Worm (Caenorhabditis elegans) whole organism, L4 larva: Measurements from ENCODE around the gene gldi-5.

Source experiments
- F10B5.3 ChIP-seq: sonication (generic microtip); optimal IDR thresholded peaks from 2 replicates; lab custom pipeline; 2016; ENCODE audit warnings: mild to moderate bottlenecking, missing genetic modification characterization, missing compliant biosample characterization
- F37D6.2 ChIP-seq: sonication (generic microtip); optimal IDR thresholded peaks from 2 replicates; lab custom pipeline; 2016; ENCODE audit warnings: mild to moderate bottlenecking, missing genetic modification characterization, missing compliant biosample characterization
- F44E2.7 ChIP-seq: fragments of 200-800 bp; sonication (Bioruptor generic); IDR thresholded peaks from 2 replicates; pipeline ENCODE4 v2.1.2; 2022; ENCODE audit warnings: missing genetic modification characterization, missing compliant biosample characterization
- F49E8.2 ChIP-seq: sonication (generic microtip); optimal IDR thresholded peaks from 2 replicates; lab custom pipeline; 2016; ENCODE audit warnings: missing compliant biosample characterization, mild to moderate bottlenecking, missing genetic modification characterization, borderline replicate concordance
- Y48G9A.11 ChIP-seq: fragments of 200-800 bp; sonication (Bioruptor generic); IDR thresholded peaks from 2 replicates; pipeline ENCODE4 v1.3.6; 2022; ENCODE audit warnings: missing genetic modification reagents, missing genetic modification characterization, missing compliant biosample characterization
- Y75B8A.6 ChIP-seq: fragments of 200-800 bp; sonication (Bioruptor generic); IDR thresholded peaks from 2 replicates; pipeline ENCODE4 v1.3.6; 2022; ENCODE audit warnings: missing genetic modification reagents, missing genetic modification characterization, missing compliant biosample characterization
- ama-1 ChIP-seq: fragments of 150-350 bp; optimal IDR thresholded peaks from 2 replicates; lab custom pipeline; 2014; ENCODE audit warnings: inconsistent platforms, mixed read lengths
- attf-4 ChIP-seq: sonication (generic microtip); optimal IDR thresholded peaks from 3 replicates; lab custom pipeline; 2017; ENCODE audit warnings: missing biosample characterization, missing genetic modification characterization
- ceh-20 ChIP-seq: fragments of 200-800 bp; sonication (Bioruptor generic); IDR thresholded peaks from 2 replicates; pipeline ENCODE4 v1.3.6; 2022; ENCODE audit warnings: missing genetic modification reagents, missing genetic modification characterization, missing compliant biosample characterization
- ceh-28 ChIP-seq: fragments of 150-350 bp; optimal IDR thresholded peaks from 2 replicates; lab custom pipeline; 2014; ENCODE audit warnings: missing biosample characterization, missing genetic modification reagents, missing genetic modification characterization
- ceh-82 ChIP-seq: sonication (generic microtip); optimal IDR thresholded peaks from 2 replicates; lab custom pipeline; 2017; ENCODE audit warnings: missing biosample characterization, missing genetic modification characterization
- ces-1 ChIP-seq: fragments of 150-350 bp; sonication (generic microtip); optimal IDR thresholded peaks from 4 replicates; lab custom pipeline; 2014; ENCODE audit warnings: missing biosample characterization, missing genetic modification reagents, missing genetic modification characterization
- daf-8 ChIP-seq: fragments of 200-800 bp; sonication (Bioruptor generic); IDR thresholded peaks from 2 replicates; pipeline ENCODE4 v1.3.6; 2022; ENCODE audit warnings: missing genetic modification characterization, missing compliant biosample characterization
- dpl-1 ChIP-seq: fragments of 150-350 bp; optimal IDR thresholded peaks from 2 replicates; lab custom pipeline; 2014; ENCODE audit warnings: missing biosample characterization, missing genetic modification reagents, missing genetic modification characterization
- egl-27 ChIP-seq: sonication (generic microtip); optimal IDR thresholded peaks from 3 replicates; lab custom pipeline; 2017; ENCODE audit warnings: missing biosample characterization, missing genetic modification reagents, missing genetic modification characterization
- fkh-10 ChIP-seq: fragments of 150-350 bp; optimal IDR thresholded peaks from 2 replicates; lab custom pipeline; 2014; ENCODE audit warnings: missing biosample characterization, missing genetic modification reagents, missing genetic modification characterization
- hlh-30 ChIP-seq: sonication (generic microtip); optimal IDR thresholded peaks from 2 replicates; lab custom pipeline; 2017; ENCODE audit warnings: antibody characterized with exemption, mild to moderate bottlenecking, missing genetic modification characterization, missing compliant biosample characterization; ENCODE audit not compliant: insufficient read depth
- lin-1 ChIP-seq: fragments of 200-800 bp; sonication (Bioruptor generic); IDR thresholded peaks from 2 replicates; pipeline ENCODE4 v1.3.6; 2022; ENCODE audit warnings: missing genetic modification reagents, missing genetic modification characterization, missing compliant biosample characterization
- lin-38 ChIP-seq: fragments of 200-800 bp; sonication (Bioruptor generic); IDR thresholded peaks from 2 replicates; pipeline ENCODE4 v1.3.6; 2022; ENCODE audit warnings: missing genetic modification reagents, missing genetic modification characterization, missing compliant biosample characterization
- madf-5 ChIP-seq, 2 experiments: fragments of 200-800 bp; sonication (Bioruptor generic); IDR thresholded peaks; 2 replicates each; pipeline ENCODE4 v1.3.6; 2022; ENCODE audit warnings: missing compliant biosample characterization in 2 of 2, missing genetic modification characterization in 2 of 2
- mdt-29 ChIP-seq: fragments of 200-800 bp; sonication (Bioruptor generic); IDR thresholded peaks from 2 replicates; pipeline ENCODE4 v1.3.6; 2022; ENCODE audit warnings: missing genetic modification reagents, missing genetic modification characterization, missing compliant biosample characterization
- nhr-102 ChIP-seq: sonication (generic microtip); optimal IDR thresholded peaks from 2 replicates; lab custom pipeline; 2016; ENCODE audit warnings: mild to moderate bottlenecking, missing genetic modification characterization, moderate library complexity, missing compliant biosample characterization
- nhr-11 ChIP-seq: fragments of 150-350 bp; optimal IDR thresholded peaks from 2 replicates; lab custom pipeline; 2014; ENCODE audit warnings: missing biosample characterization, missing genetic modification characterization
- nhr-111 ChIP-seq: fragments of 200-800 bp; sonication (Bioruptor generic); optimal IDR thresholded peaks from 2 replicates; lab custom pipeline; 2018; ENCODE audit warnings: mild to moderate bottlenecking, missing genetic modification characterization, missing compliant biosample characterization
- nhr-42 ChIP-seq: fragments of 200-800 bp; sonication (Bioruptor generic); IDR thresholded peaks from 2 replicates; pipeline ENCODE4 v1.3.6; 2022; ENCODE audit warnings: missing genetic modification characterization, missing compliant biosample characterization
- nhr-77 ChIP-seq: fragments of 150-350 bp; optimal IDR thresholded peaks from 2 replicates; lab custom pipeline; 2014; ENCODE audit warnings: missing biosample characterization, missing genetic modification characterization
- pha-4 ChIP-seq, 2 experiments: fragments of 150-350 bp in 1 of 2; fragments of 200-800 bp in 1 of 2; sonication (Bioruptor generic) in 1 of 2; IDR thresholded peaks in 1 of 2; optimal IDR thresholded peaks in 1 of 2; 2 replicates each; pipeline versions ENCODE4 v1.3.6 to Lab custom; 2014 to 2022; ENCODE audit warnings: missing genetic modification characterization in 2 of 2, missing genetic modification reagents in 2 of 2, missing biosample characterization in 1 of 2, missing compliant biosample characterization in 1 of 2
- skn-1 ChIP-seq: fragments of 150-350 bp; optimal IDR thresholded peaks from 2 replicates; lab custom pipeline; 2014; ENCODE audit warnings: missing biosample characterization, missing genetic modification characterization
- spr-1 ChIP-seq: sonication (generic microtip); optimal IDR thresholded peaks from 2 replicates; lab custom pipeline; 2016; ENCODE audit warnings: mild to moderate bottlenecking, missing genetic modification characterization, missing compliant biosample characterization
- spr-3 ChIP-seq: fragments of 200-800 bp; sonication (Bioruptor generic); optimal IDR thresholded peaks from 2 replicates; lab custom pipeline; 2018; ENCODE audit warnings: mild to moderate bottlenecking, missing genetic modification characterization, missing compliant biosample characterization
- unc-130 ChIP-seq: sonication (generic microtip); optimal IDR thresholded peaks from 2 replicates; lab custom pipeline; 2016; ENCODE audit warnings: missing genetic modification reagents, missing genetic modification characterization, missing compliant biosample characterization
- unc-62 ChIP-seq, 3 experiments: fragments of 150-350 bp in 1 of 3; sonication (generic microtip); optimal IDR thresholded peaks in 2 of 3; peaks in 1 of 3; 1 replicate in 1 of 3; 2 replicates in 2 of 3; lab custom pipeline; 2014 to 2017; ENCODE audit warnings: missing biosample characterization in 3 of 3, missing genetic modification characterization in 3 of 3, missing genetic modification reagents in 3 of 3, missing genotype in 1 of 3
- vab-7 ChIP-seq: fragments of 200-800 bp; sonication (Bioruptor generic); IDR thresholded peaks from 2 replicates; pipeline ENCODE4 v1.3.6; 2022; ENCODE audit warnings: missing genetic modification reagents, missing genetic modification characterization, missing compliant biosample characterization
- zag-1 ChIP-seq: fragments of 150-350 bp; optimal IDR thresholded peaks from 2 replicates; lab custom pipeline; 2014; ENCODE audit warnings: missing biosample characterization, missing genetic modification characterization
- zfp-3 ChIP-seq: fragments of 200-800 bp; sonication (Bioruptor generic); conservative IDR thresholded peaks from 2 replicates; pipeline ENCODE4 v1.3.6; 2022; ENCODE audit warnings: missing genetic modification reagents, missing genetic modification characterization, missing compliant biosample characterization
- zip-2 ChIP-seq: fragments of 150-350 bp; optimal IDR thresholded peaks from 2 replicates; lab custom pipeline; 2014; ENCODE audit warnings: missing biosample characterization, missing genetic modification characterization
- ztf-7 ChIP-seq: fragments of 150-350 bp; optimal IDR thresholded peaks from 2 replicates; lab custom pipeline; 2014; ENCODE audit warnings: missing biosample characterization, missing genetic modification characterization

Gene gldi-5

ce11 chrIII:3729520-3729919, 3.2 kb upstream of the gldi-5 start, which contains the start of gene F34D10.9:
F34D10.9 (minus strand) TSS chrIII:3729620.
- TF ChIP-seq nhr-42 (GFP tag; lab: Robert Waterston, UW) (no peak), F44E2.7 (GFP tag; lab: Robert Waterston, UW) (no peak), zag-1 (tag; lab: Kevin White, UChicago) (no peak), ceh-82 (tag; lab: Kevin White, UChicago) (no peak), vab-7 (GFP tag; lab: Robert Waterston, UW) (no peak), nhr-11 (tag; lab: Kevin White, UChicago) (no peak), nhr-102 (tag; lab: Kevin White, UChicago) (no peak), zfp-3 (GFP tag; lab: Robert Waterston, UW) (no peak), unc-130 (GFP tag; lab: Kevin White, UChicago) (no peak), F49E8.2 (no peak), spr-3 (no peak)

- TF ChIP-seq vab-7 (GFP tag; lab: Robert Waterston, UW) (no peak), zfp-3 (GFP tag; lab: Robert Waterston, UW) (no peak), fkh-10 (GFP tag; lab: Kevin White, UChicago) (no peak), Y48G9A.11 (GFP tag; lab: Robert Waterston, UW) (no peak), nhr-111 (GFP tag; lab: Kevin White, UChicago) (no peak), madf-5 (GFP tag; IDR thresholded peaks at IDR 0.05; lab: Robert Waterston, UW) (no peak), ces-1 (GFP tag; lab: Kevin White, UChicago) (no peak), spr-1 (tag; lab: Kevin White, UChicago) (no peak), zag-1 (tag; lab: Kevin White, UChicago) (no peak), lin-1 (GFP tag; lab: Robert Waterston, UW) (no peak), dpl-1 (GFP tag; lab: Kevin White, UChicago) (no peak), F10B5.3 (tag; lab: Kevin White, UChicago) (no peak), ceh-28 (no peak), attf-4 (tag; lab: Kevin White, UChicago) (no peak), ztf-7 (tag; lab: Kevin White, UChicago) (no peak), zip-2 (tag; lab: Kevin White, UChicago) (no peak), daf-8 (GFP tag; lab: Robert Waterston, UW) (no peak)
These were observed 1.4 kb downstream of the gldi-5 start, which contains the start of gene C14B1.12 for ce11 chrIII:3724880-3725279. C14B1.12 (minus strand) TSS chrIII:3724980.

- no peak for TF ChIP-seq F37D6.2 (tag; lab: Kevin White, UChicago)
- TF ChIP-seq egl-27 (tag; lab: Kevin White, UChicago) = no peak
- TF ChIP-seq lin-38 (GFP tag; lab: Robert Waterston, UW) = peak; percentile 72
- no peak for TF ChIP-seq Y75B8A.6
- no peak for TF ChIP-seq ceh-20 (GFP tag; lab: Robert Waterston, UW)
- peak; percentile 0 for TF ChIP-seq unc-130 (GFP tag; lab: Kevin White, UChicago)
- no peak for TF ChIP-seq ama-1 (lab: Kevin White, UChicago)
- no peak for TF ChIP-seq mdt-29 (GFP tag; lab: Robert Waterston, UW)
- no peak for TF ChIP-seq dpl-1 (GFP tag; lab: Kevin White, UChicago)
- TF ChIP-seq unc-62 (GFP tag; optimal IDR thresholded peaks at IDR 0.05 in 1 of 2; lab: Kevin White, UChicago) = no peak
- no peak for TF ChIP-seq unc-62 (tag; optimal IDR thresholded peaks at IDR 0.05; lab: Kevin White, UChicago)
- TF ChIP-seq pha-4 (GFP tag; IDR thresholded peaks at IDR 0.05; lab: Robert Waterston, UW) = no peak
- TF ChIP-seq pha-4 (tag; optimal IDR thresholded peaks at IDR 0.05; lab: Kevin White, UChicago) = no peak
- no peak for TF ChIP-seq nhr-42 (GFP tag; lab: Robert Waterston, UW)
- no peak for TF ChIP-seq hlh-30 (tag; lab: Kevin White, UChicago)
- TF ChIP-seq nhr-77 = no peak
- no peak for TF ChIP-seq skn-1 (tag; lab: Kevin White, UChicago)
- TF ChIP-seq, all 104 proteins: peak for 2
These were observed 2.6 kb downstream of the gldi-5 start for ce11 chrIII:3723726-3724125.
